Worm (Caenorhabditis elegans): ENCODE data around the gene C27H5.6.

Gene C27H5.6

ce11 chrII:7205388-7205787 is 18.4 kb upstream of the C27H5.6 start, which contains the start of gene srd-59:
srd-59 (plus strand) TSS chrII:7205688.
- TF ChIP-seq dao-5 (tag; optimal IDR thresholded peaks at IDR 0.05): no peak
- no peak for TF ChIP-seq W03F9.2 (tag; optimal IDR thresholded peaks at IDR 0.05)
- TF ChIP-seq him-1 (tag; optimal IDR thresholded peaks at IDR 0.05): no peak

ce11 chrII:7204951-7205350 is 17.9 kb upstream of the C27H5.6 start, which contains the start of gene srd-58:
srd-58 (minus strand) TSS chrII:7205051.
- no peak for TF ChIP-seq W03F9.2 (tag; optimal IDR thresholded peaks at IDR 0.05)
- TF ChIP-seq dao-5 (tag; optimal IDR thresholded peaks at IDR 0.05): no peak
- TF ChIP-seq him-1 (tag; optimal IDR thresholded peaks at IDR 0.05): no peak

- TF ChIP-seq him-1 (tag; optimal IDR thresholded peaks at IDR 0.05) (no peak), W03F9.2 (tag; optimal IDR thresholded peaks at IDR 0.05) (no peak), dao-5 (tag; optimal IDR thresholded peaks at IDR 0.05) (no peak)
These were observed 16.1 kb upstream of the C27H5.6 start, which contains the start of gene srd-56 for ce11 chrII:7203110-7203509. srd-56 (minus strand) TSS chrII:7203210.

- TF ChIP-seq dao-5 (tag; optimal IDR thresholded peaks at IDR 0.05) (peak; percentile 60), W03F9.2 (tag; optimal IDR thresholded peaks at IDR 0.05) (no peak), him-1 (tag; optimal IDR thresholded peaks at IDR 0.05) (peak; percentile 57)
These were observed 13.1 kb upstream of the C27H5.6 start, which contains the start of gene pcrg-1 for ce11 chrII:7200051-7200599. pcrg-1 (plus strand) TSS chrII:7200549.

- TF ChIP-seq him-1 (tag; optimal IDR thresholded peaks at IDR 0.05) (no peak), W03F9.2 (tag; optimal IDR thresholded peaks at IDR 0.05) (no peak), dao-5 (tag; optimal IDR thresholded peaks at IDR 0.05) (no peak)
These were observed 12.3 kb upstream of the C27H5.6 start, which contains the start of gene E04F6.6 for ce11 chrII:7199308-7199707. E04F6.6 (minus strand) TSS chrII:7199565.

- no peak for TF ChIP-seq him-1 (tag; optimal IDR thresholded peaks at IDR 0.05)
- TF ChIP-seq W03F9.2 (tag; optimal IDR thresholded peaks at IDR 0.05): no peak
- no peak for TF ChIP-seq dao-5 (tag; optimal IDR thresholded peaks at IDR 0.05)
These were observed 10.4 kb upstream of the C27H5.6 start for ce11 chrII:7197434-7197833.

ce11 chrII:7196040-7196439 is 9.0 kb upstream of the C27H5.6 start, which contains the start of gene maoc-1:
maoc-1 (plus strand) TSS chrII:7196276.
- TF ChIP-seq him-1 (tag; optimal IDR thresholded peaks at IDR 0.05): no peak
- no peak for TF ChIP-seq dao-5 (tag; optimal IDR thresholded peaks at IDR 0.05)
- no peak for TF ChIP-seq W03F9.2 (tag; optimal IDR thresholded peaks at IDR 0.05)

ce11 chrII:7195541-7195940 is 8.5 kb upstream of the C27H5.6 start, which contains the start of gene acdh-12:
acdh-12 (minus strand) TSS chrII:7195641.
- TF ChIP-seq dao-5 (tag; optimal IDR thresholded peaks at IDR 0.05): no peak
- no peak for TF ChIP-seq W03F9.2 (tag; optimal IDR thresholded peaks at IDR 0.05)
- TF ChIP-seq him-1 (tag; optimal IDR thresholded peaks at IDR 0.05): no peak

- TF ChIP-seq him-1 (tag; optimal IDR thresholded peaks at IDR 0.05): no peak
- TF ChIP-seq W03F9.2 (tag; optimal IDR thresholded peaks at IDR 0.05): no peak
- no peak for TF ChIP-seq dao-5 (tag; optimal IDR thresholded peaks at IDR 0.05)
These were observed 2.1 kb upstream of the C27H5.6 start, which contains the start of gene E04F6.4 for ce11 chrII:7189120-7189519. E04F6.4 (plus strand) TSS chrII:7189420.

- no peak for TF ChIP-seq W03F9.2 (tag; optimal IDR thresholded peaks at IDR 0.05)
- TF ChIP-seq him-1 (tag; optimal IDR thresholded peaks at IDR 0.05): no peak
- no peak for TF ChIP-seq dao-5 (tag; optimal IDR thresholded peaks at IDR 0.05)
These were observed 893 bp downstream of the C27H5.6 start for ce11 chrII:7186117-7186516.

- peak; percentile 80 for TF ChIP-seq him-1 (tag; optimal IDR thresholded peaks at IDR 0.05)
- TF ChIP-seq dao-5 (tag; optimal IDR thresholded peaks at IDR 0.05): peak; percentile 94
- TF ChIP-seq W03F9.2 (tag; optimal IDR thresholded peaks at IDR 0.05): peak; percentile 51
These were observed 3.3 kb downstream of the C27H5.6 start, which contains the start of gene pdl-1 for ce11 chrII:7183493-7184272. pdl-1 (plus strand) TSS chrII:7183801.

ce11 chrII:7182630-7183029 is 4.4 kb downstream of the C27H5.6 start:
- TF ChIP-seq W03F9.2 (tag; optimal IDR thresholded peaks at IDR 0.05): no peak
- TF ChIP-seq him-1 (tag; optimal IDR thresholded peaks at IDR 0.05): no peak
- no peak for TF ChIP-seq dao-5 (tag; optimal IDR thresholded peaks at IDR 0.05)

ce11 chrII:7176108-7176507 is 10.9 kb downstream of the C27H5.6 start:
- no peak for TF ChIP-seq him-1 (tag; optimal IDR thresholded peaks at IDR 0.05)
- TF ChIP-seq dao-5 (tag; optimal IDR thresholded peaks at IDR 0.05): no peak
- TF ChIP-seq W03F9.2 (tag; optimal IDR thresholded peaks at IDR 0.05): no peak

- TF ChIP-seq him-1 (tag; optimal IDR thresholded peaks at IDR 0.05) (no peak), W03F9.2 (tag; optimal IDR thresholded peaks at IDR 0.05) (no peak)
These were observed 12.2 kb downstream of the C27H5.6 start, which contains the start of gene glc-4 for ce11 chrII:7174843-7175242. glc-4 (minus strand) TSS chrII:7174943.

Measured in whole organism, L4/young adult.